Fruit fly (Drosophila melanogaster) Kc167 (cell line): Measurements from ENCODE around the gene lectin-37Da.

ENCODE experiments used
- Myc ChIP-seq: fragments of >200 bp; optimal IDR thresholded peaks from 2 replicates; lab custom pipeline; 2017; ENCODE audit warnings: missing external identifiers
- Sin3A ChIP-seq: fragments of >200 bp; optimal IDR thresholded peaks from 2 replicates; lab custom pipeline; 2018; ENCODE audit warnings: missing external identifiers
- h ChIP-seq: fragments of >200 bp; optimal IDR thresholded peaks from 3 replicates; lab custom pipeline; 2018; ENCODE audit warnings: missing external identifiers
- insv ChIP-seq: fragments of >200 bp; optimal IDR thresholded peaks from 3 replicates; lab custom pipeline; 2018; ENCODE audit warnings: missing external identifiers
- psq ChIP-seq: fragments of >200 bp; optimal IDR thresholded peaks from 2 replicates; lab custom pipeline; 2017; ENCODE audit warnings: missing external identifiers
- ttk ChIP-seq: sonication (Bioruptor generic); optimal IDR thresholded peaks from 2 replicates; lab custom pipeline; 2017; ENCODE audit warnings: missing external identifiers

The lectin-37Da gene

DNA sequence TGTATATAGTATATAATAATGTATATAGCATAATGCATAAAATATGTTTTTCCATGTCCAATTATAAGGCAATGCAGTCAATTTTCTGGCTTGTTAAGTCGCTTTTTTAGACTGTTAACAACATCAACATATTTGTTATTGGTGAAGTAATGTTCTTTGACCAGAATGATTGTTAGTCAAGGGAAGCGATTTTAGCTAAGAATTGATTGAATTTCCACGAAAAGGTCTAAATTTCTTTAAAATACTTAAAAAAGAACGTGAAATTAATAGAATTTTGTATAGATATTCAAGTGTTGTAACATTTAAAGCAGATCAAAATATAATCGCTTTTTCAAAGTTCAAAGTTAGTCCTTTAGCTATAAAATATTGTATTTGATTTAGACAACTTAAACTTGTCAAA, 45.3 kb downstream of the lectin-37Da start:
- TF ChIP-seq h (lab: Kevin White, UChicago) (no peak), insv (lab: Kevin White, UChicago) (no peak), ttk (no peak), Sin3A (lab: Kevin White, UChicago) (no peak), psq (no peak), Myc (lab: Kevin White, UChicago) (no peak)

dm6 chr2L:19463824-19464317, 45.8 kb downstream of the lectin-37Da start, which contains the start of gene tj:
Gene tj (plus strand): TSS chr2L:19464267.
- no peak for TF ChIP-seq h (lab: Kevin White, UChicago)
- no peak for TF ChIP-seq Myc (lab: Kevin White, UChicago)
- TF ChIP-seq ttk, result no peak
- no peak for TF ChIP-seq insv (lab: Kevin White, UChicago)
- TF ChIP-seq Sin3A (lab: Kevin White, UChicago), result no peak
- TF ChIP-seq psq, result no peak
